Fruit fly (Drosophila melanogaster): ENCODE measurements around the gene ppk5.

- TF ChIP-seq psq (optimal IDR thresholded peaks at IDR 0.05), result no peak
- TF ChIP-seq CG8478 (optimal IDR thresholded peaks at IDR 0.05), result no peak
- no peak for TF ChIP-seq EcR (GFP tag; optimal IDR thresholded peaks at IDR 0.05)
Observed at dm6 chr3L:21538893-21539244, 4.4 kb downstream of the ppk5 start.

All from whole organism.